Fruit fly (Drosophila melanogaster): ENCODE data around the gene CG14770.

CG14770 gene

dm6 chrX:1380350-1381060 is 11.5 kb downstream of the CG14770 start, which contains the start of the genes CG3719 and CG32813 (continued):
- TF ChIP-seq Aef1 (GFP tag; IDR thresholded peaks at IDR 0.05) (peak; percentile 63), Xbp1 (GFP tag; optimal IDR thresholded peaks at IDR 0.05) (peak; percentile 49), stc (GFP tag; IDR thresholded peaks at IDR 0.05) (no peak), grau (tag; optimal IDR thresholded peaks at IDR 0.05) (peak; percentile 18), Atf-2 (GFP tag; optimal IDR thresholded peaks at IDR 0.05) (peak; percentile 1), Dfd (GFP tag; optimal IDR thresholded peaks at IDR 0.05) (no peak), zfh1 (GFP tag; IDR thresholded peaks at IDR 0.05) (peak; percentile 35; the same call in 1 of the 3 replicates), br (optimal IDR thresholded peaks at IDR 0.05) (no peak), CG13424 (tag; optimal IDR thresholded peaks at IDR 0.05) (peak; percentile 40), CG13775 (GFP tag; optimal IDR thresholded peaks at IDR 0.05) (peak; percentile 25), Hmr (GFP tag; optimal IDR thresholded peaks at IDR 0.05) (peak; percentile 58), Ada2b (GFP tag; IDR thresholded peaks at IDR 0.05) (no peak), ttk (GFP tag; IDR thresholded peaks at IDR 0.05) (no peak), phol (tag; optimal IDR thresholded peaks at IDR 0.05) (peak; percentile 25), CG7556 (GFP tag; optimal IDR thresholded peaks at IDR 0.05) (peak; percentile 30), Hr3 (GFP tag; optimal IDR thresholded peaks at IDR 0.05) (peak; percentile 19), CG9797 (GFP tag; optimal IDR thresholded peaks at IDR 0.05) (peak; percentile 1), MBD-R2 (GFP tag; IDR thresholded peaks at IDR 0.05) (peak; percentile 70), PHDP (tag; optimal IDR thresholded peaks at IDR 0.05) (no peak), CG10543 (GFP tag; optimal IDR thresholded peaks at IDR 0.05) (peak; percentile 60), CG2202 (tag; optimal IDR thresholded peaks at IDR 0.05) (no peak), CG14860 (GFP tag; IDR thresholded peaks at IDR 0.05; ENCODE audit: partially characterized antibody) (no peak), toy (GFP tag; IDR thresholded peaks at IDR 0.05) (no peak), pzg (GFP tag; optimal IDR thresholded peaks at IDR 0.05) (peak; percentile 71), CG8281 (tag; optimal IDR thresholded peaks at IDR 0.05) (no peak), croc (GFP tag; conservative IDR thresholded peaks at IDR 0.05) (no peak), sima (GFP tag; optimal IDR thresholded peaks at IDR 0.05) (no peak), CG17385 (GFP tag; optimal IDR thresholded peaks at IDR 0.05) (peak; percentile 31), Doc2 (GFP tag; IDR thresholded peaks at IDR 0.05) (no peak), CG2129 (GFP tag; IDR thresholded peaks at IDR 0.05; ENCODE audit: partially characterized antibody) (no peak), B-H1 (GFP tag; IDR thresholded peaks at IDR 0.05) (no peak), CG14441 (GFP tag; IDR thresholded peaks at IDR 0.05) (no peak), knrl (GFP tag; IDR thresholded peaks at IDR 0.05; ENCODE audit: partially characterized antibody) (no peak; the same call in 2 of the 3 replicates), NK7.1 (GFP tag; optimal IDR thresholded peaks at IDR 0.05) (no peak), Med (GFP tag) (peak; percentile 84), sisA (GFP tag; IDR thresholded peaks at IDR 0.05) (0 out of 2 replicates have a peak, but pooled peaks have one; percentile 14), Adf1 (GFP tag; IDR thresholded peaks at IDR 0.05) (0 out of 2 replicates have a peak, but pooled peaks have one; percentile 21), dpn (GFP tag; optimal IDR thresholded peaks at IDR 0.05) (peak; percentile 23 to 44), Hsf (GFP tag; optimal IDR thresholded peaks at IDR 0.05) (peak; percentile 44), Trl (optimal IDR thresholded peaks at IDR 0.05) (peak; percentile 72 to 74), Trl (GFP tag; optimal IDR thresholded peaks at IDR 0.05) (peak; percentile 10), CG33213 (GFP tag; optimal IDR thresholded peaks at IDR 0.05) (peak; percentile 30), chif (GFP tag; optimal IDR thresholded peaks at IDR 0.05) (no peak), Meics (GFP tag; optimal IDR thresholded peaks at IDR 0.05) (peak; percentile 24), Myb (GFP tag; optimal IDR thresholded peaks at IDR 0.05) (peak; percentile 64), CG9609 (GFP tag; optimal IDR thresholded peaks at IDR 0.05) (peak; percentile 23), CG17328 (GFP tag; IDR thresholded peaks at IDR 0.05) (no peak), her (GFP tag; optimal IDR thresholded peaks at IDR 0.05) (peak; percentile 66), CG9817 (tag; optimal IDR thresholded peaks at IDR 0.05) (peak; percentile 49), YL-1 (GFP tag; optimal IDR thresholded peaks at IDR 0.05) (peak; percentile 32), zfh2 (GFP tag; optimal IDR thresholded peaks at IDR 0.05) (peak; percentile 51)
